Worm (Caenorhabditis elegans) whole organism, L4 larva: ENCODE results near the gene C49A9.9.

ENCODE experiments used
- R02D3.7 ChIP-seq: fragments of 150-350 bp; sonication (generic microtip); optimal IDR thresholded peaks from 3 replicates; lab custom pipeline; 2014; ENCODE audit warnings: missing biosample characterization, missing genetic modification characterization
- ces-1 ChIP-seq: fragments of 150-350 bp; sonication (generic microtip); optimal IDR thresholded peaks from 4 replicates; lab custom pipeline; 2014; ENCODE audit warnings: missing biosample characterization, missing genetic modification reagents, missing genetic modification characterization
- lsy-2 ChIP-seq, 2 experiments: fragments of 150-350 bp in 1 of 2; sonication (generic microtip) in 1 of 2; optimal IDR thresholded peaks; 2 replicates each; lab custom pipeline; 2014 to 2017; ENCODE audit warnings: missing biosample characterization in 2 of 2, missing genetic modification characterization in 2 of 2
- unc-62 ChIP-seq, 3 experiments: fragments of 150-350 bp in 1 of 3; sonication (generic microtip); optimal IDR thresholded peaks in 2 of 3; peaks in 1 of 3; 1 replicate in 1 of 3; 2 replicates in 2 of 3; lab custom pipeline; 2014 to 2017; ENCODE audit warnings: missing biosample characterization in 3 of 3, missing genetic modification characterization in 3 of 3, missing genetic modification reagents in 3 of 3, missing genotype in 1 of 3
- zag-1 ChIP-seq: fragments of 150-350 bp; optimal IDR thresholded peaks from 2 replicates; lab custom pipeline; 2014; ENCODE audit warnings: missing biosample characterization, missing genetic modification characterization

ce11 chrIV:6219429-6219828 lies 2.3 kb downstream of the C49A9.9 start, which contains the start of gene C49A9.4:
- TF ChIP-seq zag-1 (tag; lab: Kevin White, UChicago) (no peak), unc-62 (GFP tag; optimal IDR thresholded peaks at IDR 0.05 in 1 of 2; lab: Kevin White, UChicago) (no peak), unc-62 (tag; optimal IDR thresholded peaks at IDR 0.05; lab: Kevin White, UChicago) (no peak), lsy-2 (tag; optimal IDR thresholded peaks at IDR 0.05; lab: Kevin White, UChicago) (no peak), ces-1 (GFP tag; lab: Kevin White, UChicago) (no peak), R02D3.7 (no peak)
